Fruit fly (Drosophila melanogaster) whole organism, embryonic: ENCODE measurements around the gene Ssk.

Experiments used
- B-H1 ChIP-seq: fragments of 200-800 bp; sonication (Bioruptor generic); IDR thresholded peaks from 3 replicates; pipeline ENCODE4 v1.3.6; 2022; ENCODE audit warnings: missing biosample characterization, missing genetic modification characterization
- CG10565 ChIP-seq: fragments of 200-800 bp; sonication (Bioruptor generic); optimal IDR thresholded peaks from 3 replicates; lab custom pipeline; 2016; ENCODE audit warnings: missing biosample characterization, mild to moderate bottlenecking, missing genetic modification characterization
- CG11560 ChIP-seq: fragments of 200-800 bp; sonication (Bioruptor generic); IDR thresholded peaks from 3 replicates; pipeline ENCODE4 v1.3.6; 2022; ENCODE audit warnings: missing biosample characterization, missing genetic modification characterization
- CG11723 ChIP-seq: fragments of 200-800 bp; sonication (Bioruptor generic); optimal IDR thresholded peaks from 2 replicates; lab custom pipeline; 2017; ENCODE audit warnings: missing biosample characterization, mild to moderate bottlenecking, missing genetic modification characterization
- CG13624 ChIP-seq: fragments of 200-800 bp; sonication (Bioruptor generic); optimal IDR thresholded peaks from 2 replicates; lab custom pipeline; 2016; ENCODE audit warnings: missing biosample characterization, missing genetic modification characterization
- CG15269 ChIP-seq: fragments of 200-800 bp; sonication (Bioruptor generic); optimal IDR thresholded peaks from 2 replicates; lab custom pipeline; 2018; ENCODE audit warnings: missing biosample characterization, mild to moderate bottlenecking, missing genetic modification characterization, moderate library complexity
- CG2678 ChIP-seq: fragments of 200-800 bp; sonication (Bioruptor generic); optimal IDR thresholded peaks from 3 replicates; lab custom pipeline; 2019; ENCODE audit warnings: missing biosample characterization, mild to moderate bottlenecking, missing genetic modification characterization, moderate library complexity
- CG3163 ChIP-seq: fragments of 200-800 bp; sonication (Bioruptor generic); optimal IDR thresholded peaks from 3 replicates; lab custom pipeline; 2016; ENCODE audit warnings: missing biosample characterization, missing genetic modification characterization
- CG3281 ChIP-seq: fragments of 200-800 bp; sonication (Bioruptor generic); optimal IDR thresholded peaks from 3 replicates; lab custom pipeline; 2017; ENCODE audit warnings: missing biosample characterization, mild to moderate bottlenecking, missing genetic modification characterization
- CG3726 ChIP-seq: fragments of 200-800 bp; sonication (Bioruptor generic); IDR thresholded peaks from 3 replicates; pipeline ENCODE4, ENCODE4 v1.3.6; 2022; ENCODE audit warnings: missing biosample characterization, missing genetic modification characterization
- CG42726 ChIP-seq: fragments of 200-800 bp; sonication (Bioruptor generic); IDR thresholded peaks from 2 replicates; pipeline ENCODE4 v1.3.6; 2022; ENCODE audit warnings: missing biosample characterization, missing genetic modification characterization; ENCODE audit not compliant: partially characterized antibody
- CG7357 ChIP-seq: fragments of 200-800 bp; sonication (Bioruptor generic); IDR thresholded peaks from 3 replicates; pipeline ENCODE4 v1.3.6; 2022; ENCODE audit warnings: missing biosample characterization, missing genetic modification characterization
- CG7987 ChIP-seq: fragments of 200-800 bp; sonication (Bioruptor generic); optimal IDR thresholded peaks from 2 replicates; lab custom pipeline; 2018; ENCODE audit warnings: missing biosample characterization, mild to moderate bottlenecking, missing genetic modification characterization, moderate library complexity
- CG8924 ChIP-seq: fragments of 200-800 bp; optimal IDR thresholded peaks from 3 replicates; lab custom pipeline; 2019; ENCODE audit warnings: missing biosample characterization, mild to moderate bottlenecking, missing genetic modification characterization, moderate library complexity
- Camta ChIP-seq: fragments of 200-800 bp; sonication (Bioruptor generic); optimal IDR thresholded peaks from 2 replicates; lab custom pipeline; 2016; ENCODE audit warnings: missing biosample characterization, missing genetic modification characterization
- D19B ChIP-seq: fragments of 200-800 bp; sonication (Bioruptor generic); optimal IDR thresholded peaks from 2 replicates; lab custom pipeline; 2017; ENCODE audit warnings: missing biosample characterization, mild to moderate bottlenecking, missing genetic modification characterization
- Dref ChIP-seq: fragments of 200-800 bp; sonication (Bioruptor generic); IDR thresholded peaks from 2 replicates; pipeline ENCODE4 v1.3.6; 2022; ENCODE audit warnings: missing biosample characterization, missing genetic modification characterization
- HLH4C ChIP-seq: fragments of 200-800 bp; sonication (Bioruptor generic); IDR thresholded peaks from 3 replicates; pipeline ENCODE4 v1.3.6; 2022; ENCODE audit warnings: missing biosample characterization, missing genetic modification characterization; ENCODE audit not compliant: partially characterized antibody
- Hr51 ChIP-seq, 2 experiments: fragments of 200-800 bp; sonication (Bioruptor generic); optimal IDR thresholded peaks; 2 replicates in 1 of 2; 3 replicates in 1 of 2; lab custom pipeline; 2016 to 2018; ENCODE audit warnings: missing biosample characterization in 2 of 2, missing genetic modification characterization in 2 of 2, mild to moderate bottlenecking in 1 of 2, moderate library complexity in 1 of 2
- Hr78 ChIP-seq, 2 experiments: fragments of 200-800 bp in 1 of 2; fragments of >200 bp in 1 of 2; sonication (Bioruptor generic) in 1 of 2; optimal IDR thresholded peaks; 2 replicates each; lab custom pipeline; 2017 to 2019; ENCODE audit warnings: missing biosample characterization in 2 of 2, missing genetic modification characterization in 2 of 2, mild to moderate bottlenecking in 1 of 2, moderate library complexity in 1 of 2
- Kr ChIP-seq: fragments of 200-800 bp; sonication (Bioruptor generic); optimal IDR thresholded peaks from 2 replicates; lab custom pipeline; 2017; ENCODE audit warnings: missing biosample characterization, mild to moderate bottlenecking, missing genetic modification characterization
- Opbp ChIP-seq: fragments of 200-800 bp; sonication (Bioruptor generic); IDR thresholded peaks from 3 replicates; pipeline ENCODE4 v1.3.6; 2022; ENCODE audit warnings: missing biosample characterization, missing genetic modification characterization; ENCODE audit not compliant: partially characterized antibody
- TFAM ChIP-seq: fragments of 200-800 bp; sonication (Bioruptor generic); optimal IDR thresholded peaks from 2 replicates; lab custom pipeline; 2017; ENCODE audit warnings: missing biosample characterization, missing genetic modification characterization, inconsistent platforms
- Taf1 ChIP-seq: fragments of 200-800 bp; sonication (Bioruptor generic); IDR thresholded peaks from 2 replicates; pipeline ENCODE4 v1.3.6; 2022; ENCODE audit warnings: missing biosample characterization, missing genetic modification characterization
- Vsx1 ChIP-seq: fragments of 200-800 bp; sonication (Bioruptor generic); optimal IDR thresholded peaks from 2 replicates; lab custom pipeline; 2017; ENCODE audit warnings: missing biosample characterization, mild to moderate bottlenecking, missing genetic modification characterization, missing genetic modification reagents
- ap ChIP-seq: fragments of 200-800 bp; sonication (Bioruptor generic); IDR thresholded peaks from 2 replicates; pipeline ENCODE4 v1.3.6; 2022; ENCODE audit warnings: missing biosample characterization, missing genetic modification characterization
- bbx ChIP-seq: fragments of 200-800 bp; sonication (Bioruptor generic); IDR thresholded peaks from 2 replicates; pipeline ENCODE4 v1.3.6; 2022; ENCODE audit warnings: missing biosample characterization, missing genetic modification characterization; ENCODE audit not compliant: partially characterized antibody
- cg ChIP-seq: fragments of 200-800 bp; sonication (Bioruptor generic); optimal IDR thresholded peaks from 3 replicates; lab custom pipeline; 2019; ENCODE audit warnings: missing biosample characterization, mild to moderate bottlenecking, missing genetic modification characterization, moderate library complexity
- crol ChIP-seq: fragments of 200-800 bp; sonication (Bioruptor generic); IDR thresholded peaks from 2 replicates; pipeline ENCODE4 v1.3.6; 2022; ENCODE audit warnings: missing biosample characterization, missing genetic modification characterization
- ems ChIP-seq: fragments of 200-800 bp; sonication (Bioruptor generic); optimal IDR thresholded peaks from 3 replicates; lab custom pipeline; 2016; ENCODE audit warnings: missing biosample characterization, missing genetic modification characterization
- exex ChIP-seq: fragments of 200-800 bp; sonication (Bioruptor generic); optimal IDR thresholded peaks from 4 replicates; lab custom pipeline; 2018; ENCODE audit warnings: missing biosample characterization, mild to moderate bottlenecking, missing genetic modification characterization, moderate library complexity
- eyg ChIP-seq: fragments of 200-800 bp; sonication (Bioruptor generic); optimal IDR thresholded peaks from 3 replicates; lab custom pipeline; 2016; ENCODE audit warnings: missing biosample characterization, missing genetic modification characterization
- fd64A ChIP-seq: fragments of 200-800 bp; sonication (Bioruptor generic); optimal IDR thresholded peaks from 3 replicates; lab custom pipeline; 2018; ENCODE audit warnings: missing biosample characterization, mild to moderate bottlenecking, missing genetic modification characterization
- gsb-n ChIP-seq: fragments of 200-800 bp; sonication (Bioruptor generic); optimal IDR thresholded peaks from 3 replicates; lab custom pipeline; 2018; ENCODE audit warnings: missing biosample characterization, mild to moderate bottlenecking, missing genetic modification characterization
- hth ChIP-seq: fragments of >200 bp; optimal IDR thresholded peaks from 2 replicates; lab custom pipeline; 2017; ENCODE audit warnings: inconsistent platforms
- lilli ChIP-seq: fragments of 200-800 bp; sonication (Bioruptor generic); optimal IDR thresholded peaks from 3 replicates; lab custom pipeline; 2016; ENCODE audit warnings: missing biosample characterization, missing genetic modification characterization
- lola ChIP-seq, 3 experiments: fragments of >200 bp in 2 of 3; fragments of 200-800 bp in 1 of 3; sonication (Bioruptor generic) in 1 of 3; optimal IDR thresholded peaks; 2 replicates each; lab custom pipeline; 2017 to 2019; ENCODE audit warnings: missing biosample characterization in 3 of 3, missing genetic modification characterization in 3 of 3, mild to moderate bottlenecking in 1 of 3, moderate library complexity in 1 of 3
- org-1 ChIP-seq: fragments of 200-800 bp; sonication (Bioruptor generic); optimal IDR thresholded peaks from 2 replicates; lab custom pipeline; 2017; ENCODE audit warnings: missing biosample characterization, missing genetic modification characterization
- peb ChIP-seq: fragments of 200-800 bp; sonication (Bioruptor generic); IDR thresholded peaks from 2 replicates; pipeline ENCODE4 v1.3.6; 2022; ENCODE audit warnings: missing biosample characterization, missing genetic modification characterization
- psq ChIP-seq: fragments of 200-800 bp; sonication (Bioruptor generic); optimal IDR thresholded peaks from 2 replicates; lab custom pipeline; 2017; ENCODE audit warnings: missing biosample characterization, missing genetic modification characterization
- ranshi ChIP-seq: fragments of 200-800 bp; sonication (Bioruptor generic); IDR thresholded peaks from 2 replicates; pipeline ENCODE4 v1.3.6; 2022; ENCODE audit warnings: missing biosample characterization, missing genetic modification characterization
- run ChIP-seq: fragments of 200-800 bp; sonication (Bioruptor generic); optimal IDR thresholded peaks from 3 replicates; lab custom pipeline; 2018; ENCODE audit warnings: missing biosample characterization, mild to moderate bottlenecking, missing genetic modification characterization
- sens-2 ChIP-seq: fragments of 200-800 bp; sonication (Bioruptor generic); IDR thresholded peaks from 2 replicates; pipeline ENCODE4 v1.3.6; 2022; ENCODE audit warnings: missing biosample characterization, missing genetic modification characterization
- seq ChIP-seq: fragments of 200-800 bp; sonication (Bioruptor generic); IDR thresholded peaks from 2 replicates; pipeline ENCODE4 v1.3.6; 2022; ENCODE audit warnings: missing biosample characterization, missing genetic modification characterization
- stc ChIP-seq: fragments of 200-800 bp; sonication (Bioruptor generic); IDR thresholded peaks from 2 replicates; pipeline ENCODE4 v1.3.6; 2022; ENCODE audit warnings: missing biosample characterization, missing genetic modification characterization
- tll ChIP-seq, 2 experiments: fragments of 200-800 bp in 1 of 2; fragments of >200 bp in 1 of 2; sonication (Bioruptor generic) in 1 of 2; optimal IDR thresholded peaks; 2 replicates each; lab custom pipeline; 2017 to 2019; ENCODE audit warnings: missing biosample characterization in 2 of 2, missing genetic modification characterization in 2 of 2, mild to moderate bottlenecking in 1 of 2, moderate library complexity in 1 of 2
- tup ChIP-seq: fragments of 200-800 bp; sonication (Bioruptor generic); optimal IDR thresholded peaks from 2 replicates; lab custom pipeline; 2016; ENCODE audit warnings: missing biosample characterization, mild to moderate bottlenecking, missing genetic modification characterization, moderate library complexity
- tx ChIP-seq: fragments of 200-800 bp; sonication (Bioruptor generic); optimal IDR thresholded peaks from 2 replicates; lab custom pipeline; 2016; ENCODE audit warnings: missing biosample characterization, missing genetic modification characterization
- vfl ChIP-seq: fragments of 200-800 bp; sonication (Bioruptor generic); optimal IDR thresholded peaks from 2 replicates; lab custom pipeline; 2016; ENCODE audit warnings: missing biosample characterization, missing genetic modification characterization
- zfh1 ChIP-seq: fragments of 200-800 bp; sonication (Bioruptor generic); IDR thresholded peaks from 3 replicates; pipeline ENCODE4 v1.3.6; 2022; ENCODE audit warnings: missing biosample characterization, missing genetic modification characterization
- zfh2 ChIP-seq: fragments of 200-800 bp; sonication (Bioruptor generic); optimal IDR thresholded peaks from 2 replicates; lab custom pipeline; 2016; ENCODE audit warnings: missing biosample characterization, missing genetic modification characterization

Gene Ssk

DNA sequence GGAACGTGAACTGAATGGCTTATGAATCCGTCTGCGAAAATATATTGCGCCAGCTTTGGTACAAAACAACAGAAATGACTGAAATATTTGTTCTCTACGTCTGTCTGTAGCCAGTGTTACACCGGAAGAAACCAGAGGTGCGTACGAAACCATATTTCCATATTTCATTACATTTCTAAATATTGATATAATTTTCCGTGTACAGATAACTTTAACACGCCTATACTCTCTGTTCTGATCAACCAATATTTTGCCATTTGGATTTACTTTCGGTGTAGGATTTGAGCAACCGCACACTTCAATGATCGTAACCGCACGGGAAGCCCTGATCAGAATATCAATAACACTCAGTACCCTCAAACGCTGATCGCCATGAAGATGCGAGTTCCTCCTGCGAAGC, 6.4 kb downstream of the Ssk start (continued):
- TF ChIP-seq tup (GFP tag; lab: Kevin White, UChicago): no peak
- TF ChIP-seq CG3163 (GFP tag; lab: Kevin White, UChicago): no peak
- no peak; the same call in 2 of the 3 replicates for TF ChIP-seq B-H1 (GFP tag; lab: Robert Waterston, UW)
- TF ChIP-seq CG15269 (tag; lab: Kevin White, UChicago): peak; percentile 68
- TF ChIP-seq hth: no peak
- TF ChIP-seq CG7987 (GFP tag; lab: Kevin White, UChicago): no peak
- TF ChIP-seq CG42726: no peak
- no peak for TF ChIP-seq Dref (GFP tag; lab: Robert Waterston, UW)
- peak; percentile 49; the same call in 1 of the 3 replicates for TF ChIP-seq zfh1 (GFP tag; lab: Robert Waterston, UW)
- no peak for TF ChIP-seq HLH4C
- TF ChIP-seq CG7357 (GFP tag; lab: Robert Waterston, UW): no peak
- TF ChIP-seq lilli: peak; percentile 48
- TF ChIP-seq Taf1: peak; percentile 53; the same call in 1 of the 2 replicates
- TF ChIP-seq TFAM (GFP tag; lab: Kevin White, UChicago): no peak
- TF ChIP-seq CG8924: peak; percentile 28
- no peak for TF ChIP-seq stc (GFP tag; lab: Robert Waterston, UW)
- TF ChIP-seq exex: no peak
- no peak for TF ChIP-seq ap
- TF ChIP-seq lola (GFP tag; optimal IDR thresholded peaks at IDR 0.05; lab: Kevin White, UChicago): no peak
- TF ChIP-seq CG13624 (GFP tag; lab: Kevin White, UChicago): peak; percentile 11
- TF ChIP-seq ems (GFP tag; lab: Kevin White, UChicago): no peak
- TF ChIP-seq CG2678: peak; percentile 65
- TF ChIP-seq fd64A (GFP tag; lab: Kevin White, UChicago): no peak
- TF ChIP-seq run (tag; lab: Kevin White, UChicago): no peak
- no peak for TF ChIP-seq psq (GFP tag; lab: Kevin White, UChicago)
- TF ChIP-seq org-1 (GFP tag; lab: Kevin White, UChicago): peak; percentile 6
- TF ChIP-seq tll (GFP tag; optimal IDR thresholded peaks at IDR 0.05; lab: Kevin White, UChicago): no peak
- TF ChIP-seq cg (GFP tag; lab: Kevin White, UChicago): no peak
- no peak for TF ChIP-seq tx (GFP tag; lab: Kevin White, UChicago)
- TF ChIP-seq CG3281 (GFP tag; lab: Kevin White, UChicago): peak; percentile 32
- TF ChIP-seq Hr78 (GFP tag; optimal IDR thresholded peaks at IDR 0.05; lab: Kevin White, UChicago): no peak
- no peak for TF ChIP-seq sens-2 (GFP tag; lab: Robert Waterston, UW)
- no peak for TF ChIP-seq vfl (GFP tag; lab: Kevin White, UChicago)
- no peak for TF ChIP-seq Kr
- peak; percentile 2 to 20 for TF ChIP-seq Hr51 (GFP tag; optimal IDR thresholded peaks at IDR 0.05; lab: Kevin White, UChicago)
- TF ChIP-seq zfh2 (GFP tag; lab: Kevin White, UChicago): peak; percentile 2
- TF ChIP-seq D19B (GFP tag; lab: Kevin White, UChicago): no peak
- TF ChIP-seq gsb-n (tag; lab: Kevin White, UChicago): no peak
- TF ChIP-seq Vsx1 (GFP tag; lab: Kevin White, UChicago): peak; percentile 10
- no peak for TF ChIP-seq eyg (GFP tag; lab: Kevin White, UChicago)
- no peak for TF ChIP-seq crol (GFP tag; lab: Robert Waterston, UW)
- TF ChIP-seq Camta (GFP tag; lab: Kevin White, UChicago): peak; percentile 21
- TF ChIP-seq bbx (GFP tag; lab: Robert Waterston, UW): no peak
- TF ChIP-seq peb (GFP tag; lab: Robert Waterston, UW): no peak
- no peak for TF ChIP-seq CG11723 (GFP tag; lab: Kevin White, UChicago)
- TF ChIP-seq Opbp (GFP tag; lab: Robert Waterston, UW): no peak
- peak; percentile 54; the same call in 1 of the 2 replicates for TF ChIP-seq ranshi
- TF ChIP-seq CG3726: no peak
- TF ChIP-seq seq (GFP tag; lab: Robert Waterston, UW): peak; percentile 15; the same call in 1 of the 2 replicates
- no peak for TF ChIP-seq CG10565 (GFP tag; lab: Kevin White, UChicago)
- TF ChIP-seq CG11560 (tag; lab: Robert Waterston, UW): no peak
